Worm (Caenorhabditis elegans) whole organism, L4 larva: ENCODE results near the gene cdl-1.
A peak's percentile ranks its signal among the peaks of the same experiment; 100 is the strongest.

Experiments used
- F26F4.8 ChIP-seq: fragments of 200-800 bp; sonication (Bioruptor generic); conservative IDR thresholded peaks from 2 replicates; pipeline ENCODE4 v1.3.6; 2022; ENCODE audit warnings: missing genetic modification characterization, missing compliant biosample characterization
- F37D6.2 ChIP-seq: sonication (generic microtip); optimal IDR thresholded peaks from 2 replicates; lab custom pipeline; 2016; ENCODE audit warnings: mild to moderate bottlenecking, missing genetic modification characterization, missing compliant biosample characterization
- R02D3.7 ChIP-seq: fragments of 150-350 bp; sonication (generic microtip); optimal IDR thresholded peaks from 3 replicates; lab custom pipeline; 2014; ENCODE audit warnings: missing biosample characterization, missing genetic modification characterization
- Y105C5A.15 ChIP-seq: fragments of 200-800 bp; sonication (Bioruptor generic); IDR thresholded peaks from 2 replicates; pipeline ENCODE4 v1.3.6; 2022; ENCODE audit warnings: missing genetic modification characterization, missing compliant biosample characterization
- Y75B8A.6 ChIP-seq: fragments of 200-800 bp; sonication (Bioruptor generic); IDR thresholded peaks from 2 replicates; pipeline ENCODE4 v1.3.6; 2022; ENCODE audit warnings: missing genetic modification reagents, missing genetic modification characterization, missing compliant biosample characterization
- ZK337.2 ChIP-seq: fragments of 200-800 bp; sonication (Bioruptor generic); IDR thresholded peaks from 2 replicates; pipeline ENCODE4 v1.3.6; 2022; ENCODE audit warnings: missing genetic modification reagents, missing genetic modification characterization, missing compliant biosample characterization
- aha-1 ChIP-seq: fragments of 150-350 bp; peaks from one replicate; lab custom pipeline; 2014; ENCODE audit warnings: missing biosample characterization, missing genetic modification characterization
- aly-2 ChIP-seq: sonication (generic microtip); optimal IDR thresholded peaks from 2 replicates; lab custom pipeline; 2018; ENCODE audit warnings: missing biosample characterization, missing genetic modification characterization
- ama-1 ChIP-seq: fragments of 150-350 bp; optimal IDR thresholded peaks from 2 replicates; lab custom pipeline; 2014; ENCODE audit warnings: inconsistent platforms, mixed read lengths
- arid-1 ChIP-seq: fragments of 200-800 bp; sonication (Bioruptor generic); conservative IDR thresholded peaks from 2 replicates; pipeline ENCODE4 v1.3.6; 2022; ENCODE audit warnings: missing genetic modification reagents, missing genetic modification characterization, missing compliant biosample characterization
- ceh-32 ChIP-seq: sonication (generic microtip); optimal IDR thresholded peaks from 2 replicates; lab custom pipeline; 2016; ENCODE audit warnings: mild to moderate bottlenecking, missing genetic modification characterization, missing compliant biosample characterization; ENCODE audit not compliant: poor library complexity
- ceh-62 ChIP-seq: sonication (generic microtip); optimal IDR thresholded peaks from 2 replicates; lab custom pipeline; 2017; ENCODE audit warnings: missing biosample characterization, missing genetic modification characterization
- ceh-82 ChIP-seq: sonication (generic microtip); optimal IDR thresholded peaks from 2 replicates; lab custom pipeline; 2017; ENCODE audit warnings: missing biosample characterization, missing genetic modification characterization
- ctbp-1 ChIP-seq: fragments of 200-800 bp; sonication (Bioruptor generic); IDR thresholded peaks from 2 replicates; pipeline ENCODE4 v1.3.6; 2022; ENCODE audit warnings: missing genetic modification reagents, missing genetic modification characterization, missing compliant biosample characterization
- dmd-9 ChIP-seq: fragments of 200-800 bp; sonication (Bioruptor generic); IDR thresholded peaks from 2 replicates; pipeline ENCODE4 v1.3.6; 2022; ENCODE audit warnings: missing genetic modification reagents, missing genetic modification characterization, missing compliant biosample characterization
- egl-43 ChIP-seq: fragments of 200-800 bp; sonication (Bioruptor generic); IDR thresholded peaks from 2 replicates; pipeline ENCODE4 v1.3.6; 2022; ENCODE audit warnings: missing genetic modification reagents, missing genetic modification characterization, missing compliant biosample characterization
- fkh-10 ChIP-seq: fragments of 150-350 bp; optimal IDR thresholded peaks from 2 replicates; lab custom pipeline; 2014; ENCODE audit warnings: missing biosample characterization, missing genetic modification reagents, missing genetic modification characterization
- gei-8 ChIP-seq: fragments of 200-800 bp; sonication (Bioruptor generic); optimal IDR thresholded peaks from 2 replicates; lab custom pipeline; 2018; ENCODE audit warnings: mild to moderate bottlenecking, missing genetic modification characterization, missing compliant biosample characterization
- hif-1 ChIP-seq, 2 experiments: sonication (generic microtip); optimal IDR thresholded peaks; 2 replicates each; lab custom pipeline; 2016 to 2017; ENCODE audit warnings: missing compliant biosample characterization in 2 of 2, missing genetic modification characterization in 2 of 2, missing genetic modification reagents in 2 of 2, missing genotype in 2 of 2, mild to moderate bottlenecking in 1 of 2
- hmg-1.1 ChIP-seq: fragments of 200-800 bp; sonication (Bioruptor generic); IDR thresholded peaks from 2 replicates; pipeline ENCODE4 v1.3.6; 2022; ENCODE audit warnings: missing genetic modification reagents, missing genetic modification characterization, missing compliant biosample characterization
- lin-1 ChIP-seq: fragments of 200-800 bp; sonication (Bioruptor generic); IDR thresholded peaks from 2 replicates; pipeline ENCODE4 v1.3.6; 2022; ENCODE audit warnings: missing genetic modification reagents, missing genetic modification characterization, missing compliant biosample characterization
- lir-3 ChIP-seq: sonication (generic microtip); optimal IDR thresholded peaks from 2 replicates; lab custom pipeline; 2016; ENCODE audit warnings: mild to moderate bottlenecking, missing genetic modification characterization, missing compliant biosample characterization
- lsy-2 ChIP-seq, 2 experiments: fragments of 150-350 bp in 1 of 2; sonication (generic microtip) in 1 of 2; optimal IDR thresholded peaks; 2 replicates each; lab custom pipeline; 2014 to 2017; ENCODE audit warnings: missing biosample characterization in 2 of 2, missing genetic modification characterization in 2 of 2
- mdl-1 ChIP-seq, 2 experiments: fragments of 150-350 bp in 1 of 2; sonication (generic microtip) in 1 of 2; optimal IDR thresholded peaks; 2 replicates each; lab custom pipeline; 2014 to 2017; ENCODE audit warnings: missing biosample characterization in 2 of 2, missing genetic modification characterization in 2 of 2
- mep-1 ChIP-seq: fragments of 150-350 bp; sonication (generic microtip); optimal IDR thresholded peaks from 3 replicates; lab custom pipeline; 2014; ENCODE audit warnings: missing biosample characterization, missing genetic modification characterization
- mxl-2 ChIP-seq: fragments of 200-800 bp; sonication (Bioruptor generic); conservative IDR thresholded peaks from 2 replicates; pipeline ENCODE4 v1.3.6; 2022; ENCODE audit warnings: missing genetic modification reagents, missing genetic modification characterization, missing compliant biosample characterization
- mxl-3 ChIP-seq: fragments of 200-800 bp; sonication (Bioruptor generic); optimal IDR thresholded peaks from 2 replicates; lab custom pipeline; 2018; ENCODE audit warnings: mild to moderate bottlenecking, missing genetic modification characterization, missing compliant biosample characterization
- nhr-111 ChIP-seq: fragments of 200-800 bp; sonication (Bioruptor generic); optimal IDR thresholded peaks from 2 replicates; lab custom pipeline; 2018; ENCODE audit warnings: mild to moderate bottlenecking, missing genetic modification characterization, missing compliant biosample characterization
- nhr-48 ChIP-seq: sonication (generic microtip); optimal IDR thresholded peaks from 2 replicates; lab custom pipeline; 2016; ENCODE audit warnings: mild to moderate bottlenecking, missing genetic modification characterization, missing compliant biosample characterization
- nhr-77 ChIP-seq: fragments of 150-350 bp; optimal IDR thresholded peaks from 2 replicates; lab custom pipeline; 2014; ENCODE audit warnings: missing biosample characterization, missing genetic modification characterization
- rbr-2 ChIP-seq: sonication (generic microtip); optimal IDR thresholded peaks from 2 replicates; lab custom pipeline; 2016; ENCODE audit warnings: missing genotype, missing genetic modification characterization, missing compliant biosample characterization
- set-16 ChIP-seq: fragments of 200-800 bp; sonication (Bioruptor generic); IDR thresholded peaks from 2 replicates; pipeline ENCODE4 v1.3.6; 2022; ENCODE audit warnings: missing genetic modification reagents, missing genetic modification characterization, missing compliant biosample characterization
- skn-1 ChIP-seq: fragments of 150-350 bp; optimal IDR thresholded peaks from 2 replicates; lab custom pipeline; 2014; ENCODE audit warnings: missing biosample characterization, missing genetic modification characterization
- snpc-1.2 ChIP-seq: fragments of 200-800 bp; sonication (Bioruptor generic); IDR thresholded peaks from 2 replicates; pipeline ENCODE4 v1.3.6; 2022; ENCODE audit warnings: missing genetic modification reagents, missing genetic modification characterization, missing compliant biosample characterization
- snpc-4 ChIP-seq: fragments of 150-350 bp; optimal IDR thresholded peaks from 2 replicates; lab custom pipeline; 2014; ENCODE audit warnings: missing biosample characterization, missing genetic modification characterization
- unc-39 ChIP-seq: sonication (generic microtip); optimal IDR thresholded peaks from 2 replicates; lab custom pipeline; 2017; ENCODE audit warnings: missing biosample characterization, missing genetic modification characterization
- zfp-2 ChIP-seq: sonication (generic microtip); optimal IDR thresholded peaks from 2 replicates; lab custom pipeline; 2016; ENCODE audit warnings: mild to moderate bottlenecking, missing genetic modification characterization, missing compliant biosample characterization
- zip-11 ChIP-seq: fragments of 200-800 bp; sonication (Bioruptor generic); IDR thresholded peaks from 2 replicates; pipeline ENCODE4 v1.3.6; 2022; ENCODE audit warnings: missing genetic modification characterization, missing compliant biosample characterization

cdl-1 gene

DNA sequence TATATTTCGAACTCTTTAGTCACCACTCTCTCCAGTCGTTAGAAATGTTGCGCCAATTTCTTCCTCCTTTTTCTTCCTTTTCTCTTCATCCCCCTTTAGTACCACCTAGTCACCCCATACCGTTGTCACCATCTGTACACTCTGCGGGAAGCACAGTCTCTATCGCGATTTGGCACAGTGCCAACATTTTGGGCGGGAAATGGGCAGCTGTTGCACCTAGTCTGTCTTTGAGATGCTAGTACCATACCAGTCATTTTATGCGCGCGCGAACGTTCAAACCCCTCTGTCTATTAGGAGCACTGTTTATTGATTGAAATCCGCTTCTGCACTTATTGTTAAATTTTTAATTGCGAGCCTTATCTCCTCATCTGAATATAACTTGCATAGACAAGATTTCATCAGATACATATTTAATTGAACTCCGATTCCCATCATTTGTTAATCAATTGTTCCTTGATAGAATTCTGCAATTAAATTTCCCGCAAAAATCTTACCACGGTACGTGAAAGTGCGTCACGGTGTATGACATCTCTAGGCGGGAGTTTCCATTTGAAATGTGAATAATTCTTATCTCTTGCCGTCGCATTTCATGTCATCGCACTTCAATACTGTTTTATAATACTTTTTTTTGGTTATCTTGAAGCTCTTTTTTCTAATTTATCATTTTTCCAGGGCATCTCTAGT, at the start of gene cdl-1 (continued):
- no peak for TF ChIP-seq snpc-4 (tag; lab: Kevin White, UChicago)
- no peak for TF ChIP-seq ceh-62
- no peak for TF ChIP-seq ZK337.2
- TF ChIP-seq zip-11 (GFP tag; lab: Robert Waterston, UW), result no peak

DNA sequence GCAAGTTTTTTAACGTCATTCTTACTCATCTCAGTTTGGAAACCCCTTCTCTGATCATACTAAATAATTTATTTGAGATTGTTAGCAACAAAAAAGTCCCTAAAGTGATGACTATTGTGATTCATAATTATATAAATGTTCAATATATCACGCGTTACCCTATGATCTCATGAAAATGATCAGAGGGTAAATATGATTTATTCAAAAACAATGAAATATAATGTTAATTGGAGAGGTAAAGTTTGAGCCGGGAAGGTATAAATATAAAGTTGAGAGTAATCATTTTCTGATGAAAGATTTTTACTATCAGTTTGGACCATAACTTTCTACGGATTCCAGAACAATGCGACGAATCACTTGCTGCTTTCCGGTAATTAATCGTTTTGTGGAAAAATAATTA, 48.2 kb upstream of the cdl-1 start, which contains the start of gene C52A11.3:
TSS of gene C52A11.3 (plus strand) at position 301 of the 400 bp plus-strand sequence.
- TF ChIP-seq ctbp-1 (GFP tag; lab: Robert Waterston, UW) (no peak), nhr-111 (no peak), mdl-1 (tag; optimal IDR thresholded peaks at IDR 0.05; lab: Kevin White, UChicago) (no peak), ceh-82 (tag; lab: Kevin White, UChicago) (no peak), mxl-2 (GFP tag; lab: Robert Waterston, UW) (no peak), skn-1 (tag; lab: Kevin White, UChicago) (no peak), nhr-77 (tag; lab: Kevin White, UChicago) (no peak), zfp-2 (tag; lab: Kevin White, UChicago) (no peak), R02D3.7 (tag; lab: Kevin White, UChicago) (no peak), snpc-4 (tag; lab: Kevin White, UChicago) (no peak), arid-1 (GFP tag; lab: Robert Waterston, UW) (no peak), ama-1 (lab: Kevin White, UChicago) (no peak), unc-39 (tag; lab: Kevin White, UChicago) (no peak), ZK337.2 (no peak), ceh-32 (tag; lab: Kevin White, UChicago) (no peak), F37D6.2 (tag; lab: Kevin White, UChicago) (no peak), mxl-3 (GFP tag; lab: Kevin White, UChicago) (no peak)

DNA sequence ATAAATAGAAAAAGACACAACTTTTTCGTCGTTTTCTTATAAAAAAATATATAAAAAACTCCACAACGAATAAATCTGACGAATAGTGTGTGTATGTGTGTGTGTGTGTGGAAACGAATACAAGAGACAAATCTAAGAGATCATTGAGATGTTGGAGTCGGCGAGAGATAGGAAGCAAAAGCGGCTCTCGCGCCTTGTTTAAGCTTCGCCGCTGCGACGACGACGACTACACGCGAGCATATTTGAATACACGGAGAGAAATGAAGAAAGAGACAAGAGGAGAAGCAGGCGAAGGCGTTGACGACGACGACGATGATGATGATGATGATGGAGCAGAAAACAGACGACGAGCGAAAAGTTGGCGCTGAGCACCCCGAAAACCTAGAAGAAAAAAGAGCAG, 40.5 kb upstream of the cdl-1 start:
- TF ChIP-seq F37D6.2 (tag; lab: Kevin White, UChicago), result peak; percentile 3
- peak; percentile 68; the same call in 1 of the 2 replicates for TF ChIP-seq hmg-1.1 (GFP tag; lab: Robert Waterston, UW)
- TF ChIP-seq lir-3 (tag; lab: Kevin White, UChicago), result no peak
- peak; percentile 56 for TF ChIP-seq fkh-10 (GFP tag; lab: Kevin White, UChicago)
- TF ChIP-seq mep-1 (tag; lab: Kevin White, UChicago), result peak; percentile 31
- no peak for TF ChIP-seq snpc-1.2
- TF ChIP-seq mdl-1 (tag; optimal IDR thresholded peaks at IDR 0.05; lab: Kevin White, UChicago), result peak in 1 of 2 experiments; percentile 25
- TF ChIP-seq F26F4.8 (GFP tag; lab: Robert Waterston, UW), result no peak
- TF ChIP-seq Y105C5A.15 (GFP tag; lab: Robert Waterston, UW), result no peak
- TF ChIP-seq hif-1 (tag; optimal IDR thresholded peaks at IDR 0.05; lab: Kevin White, UChicago), result peak in 1 of 2 experiments; percentile 3
- TF ChIP-seq set-16, result peak; percentile 24; the same call in 1 of the 2 replicates
- peak; percentile 33 for TF ChIP-seq rbr-2 (tag; lab: Kevin White, UChicago)
- TF ChIP-seq lsy-2 (tag; optimal IDR thresholded peaks at IDR 0.05; lab: Kevin White, UChicago), result peak; percentile 25 to 29
- TF ChIP-seq aha-1 (tag; lab: Kevin White, UChicago), result peak; percentile 91
- no peak for TF ChIP-seq lin-1 (GFP tag; lab: Robert Waterston, UW)
- TF ChIP-seq nhr-48 (tag; lab: Kevin White, UChicago), result no peak

DNA sequence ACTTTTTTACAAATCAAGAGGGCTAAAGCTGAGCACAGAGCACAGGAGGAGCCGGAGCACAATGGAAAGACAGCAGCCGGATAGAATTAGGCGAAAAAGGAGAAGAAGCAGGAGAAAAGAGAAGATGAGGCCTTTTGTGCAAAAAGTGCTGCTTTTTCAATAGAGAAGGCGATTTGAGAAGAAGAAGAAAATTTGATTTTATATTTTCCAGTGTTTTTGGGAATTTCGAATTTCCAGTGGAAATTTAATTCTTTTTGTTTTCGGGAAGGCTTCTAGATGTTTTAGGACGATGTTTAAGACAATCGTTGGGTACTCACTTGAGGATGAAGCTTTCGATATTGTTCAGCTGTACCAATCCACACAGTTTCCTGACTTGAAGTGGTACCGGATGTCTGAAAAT, 31.6 kb upstream of the cdl-1 start:
- TF ChIP-seq egl-43 (GFP tag; lab: Robert Waterston, UW) (no peak), mxl-3 (GFP tag; lab: Kevin White, UChicago) (no peak), gei-8 (GFP tag; lab: Kevin White, UChicago) (no peak), Y75B8A.6 (GFP tag; lab: Robert Waterston, UW) (no peak), aly-2 (tag; lab: Kevin White, UChicago) (no peak), ZK337.2 (no peak), fkh-10 (GFP tag; lab: Kevin White, UChicago) (peak; percentile 77), dmd-9 (no peak)
